Fruit fly (Drosophila melanogaster) whole organism, embryonic: ENCODE data around the gene kat80.

Source experiments
- CG11696 ChIP-seq: fragments of 200-800 bp; sonication (Bioruptor generic); IDR thresholded peaks from 2 replicates; pipeline ENCODE4 v1.3.6; 2022; ENCODE audit warnings: missing biosample characterization, missing genetic modification characterization
- CG13775 ChIP-seq: fragments of 200-800 bp; sonication (Bioruptor generic); optimal IDR thresholded peaks from 3 replicates; lab custom pipeline; 2017; ENCODE audit warnings: missing biosample characterization, mild to moderate bottlenecking, missing genetic modification characterization
- CG14860 ChIP-seq: fragments of 200-800 bp; sonication (Bioruptor generic); IDR thresholded peaks from 3 replicates; pipeline ENCODE4 v1.3.6; 2022; ENCODE audit warnings: missing biosample characterization, missing genetic modification characterization; ENCODE audit not compliant: partially characterized antibody
- CG17385 ChIP-seq: fragments of 200-800 bp; sonication (Bioruptor generic); optimal IDR thresholded peaks from 3 replicates; lab custom pipeline; 2018; ENCODE audit warnings: missing biosample characterization, mild to moderate bottlenecking, missing genetic modification characterization
- CG17568 ChIP-seq: fragments of 200-800 bp; sonication (Bioruptor generic); optimal IDR thresholded peaks from 2 replicates; lab custom pipeline; 2018; ENCODE audit warnings: missing biosample characterization, mild to moderate bottlenecking, missing genetic modification characterization, moderate library complexity
- CG18476 ChIP-seq: fragments of 200-800 bp; sonication (Bioruptor generic); optimal IDR thresholded peaks from 2 replicates; lab custom pipeline; 2016; ENCODE audit warnings: missing biosample characterization, mild to moderate bottlenecking, missing genetic modification characterization
- CG18764 ChIP-seq: fragments of 200-800 bp; sonication (Bioruptor generic); optimal IDR thresholded peaks from 3 replicates; lab custom pipeline; 2016; ENCODE audit warnings: missing biosample characterization, missing genetic modification characterization
- CG30431 ChIP-seq: fragments of 200-800 bp; sonication (Bioruptor generic); optimal IDR thresholded peaks from 2 replicates; lab custom pipeline; 2017; ENCODE audit warnings: missing biosample characterization, missing genetic modification characterization
- CG3163 ChIP-seq: fragments of 200-800 bp; sonication (Bioruptor generic); optimal IDR thresholded peaks from 3 replicates; lab custom pipeline; 2016; ENCODE audit warnings: missing biosample characterization, missing genetic modification characterization
- CG34376 ChIP-seq: fragments of 200-800 bp; sonication (Bioruptor generic); optimal IDR thresholded peaks from 2 replicates; lab custom pipeline; 2018; ENCODE audit warnings: missing biosample characterization, mild to moderate bottlenecking, missing genetic modification characterization
- CG34422 ChIP-seq: fragments of 200-800 bp; sonication (Bioruptor generic); IDR thresholded peaks from 3 replicates; pipeline ENCODE4 v1.3.6; 2022; ENCODE audit warnings: missing biosample characterization, missing genetic modification characterization
- CG4707 ChIP-seq: fragments of 200-800 bp; sonication (Bioruptor generic); optimal IDR thresholded peaks from 2 replicates; lab custom pipeline; 2018; ENCODE audit warnings: missing biosample characterization, mild to moderate bottlenecking, missing genetic modification characterization, moderate library complexity
- CG4854 ChIP-seq: fragments of 200-800 bp; sonication (Bioruptor generic); optimal IDR thresholded peaks from 2 replicates; lab custom pipeline; 2016; ENCODE audit warnings: missing biosample characterization, missing genetic modification characterization, inconsistent platforms
- CG6654 ChIP-seq: fragments of 200-800 bp; sonication (Bioruptor generic); optimal IDR thresholded peaks from 2 replicates; lab custom pipeline; 2017; ENCODE audit warnings: missing biosample characterization, mild to moderate bottlenecking, missing genetic modification characterization
- CG6683 ChIP-seq: fragments of 200-800 bp; sonication (Bioruptor generic); optimal IDR thresholded peaks from 2 replicates; lab custom pipeline; 2017; ENCODE audit warnings: missing biosample characterization, mild to moderate bottlenecking, missing genetic modification characterization, missing genetic modification reagents
- CG6854 ChIP-seq: fragments of 200-800 bp; sonication (Bioruptor generic); optimal IDR thresholded peaks from 3 replicates; lab custom pipeline; 2017; ENCODE audit warnings: missing biosample characterization, mild to moderate bottlenecking, missing genetic modification characterization
- CG8089 ChIP-seq: fragments of 200-800 bp; sonication (Bioruptor generic); optimal IDR thresholded peaks from 3 replicates; lab custom pipeline; 2016; ENCODE audit warnings: missing biosample characterization, missing genetic modification characterization
- CG9437 ChIP-seq: fragments of 200-800 bp; sonication (Bioruptor generic); optimal IDR thresholded peaks from 2 replicates; lab custom pipeline; 2018; ENCODE audit warnings: missing biosample characterization, mild to moderate bottlenecking, missing genetic modification characterization
- CG9609 ChIP-seq: fragments of 200-800 bp; sonication (Bioruptor generic); optimal IDR thresholded peaks from 3 replicates; lab custom pipeline; 2016; ENCODE audit warnings: missing biosample characterization, missing genetic modification characterization
- Dad ChIP-seq: fragments of 200-800 bp; sonication (Bioruptor generic); optimal IDR thresholded peaks from 3 replicates; lab custom pipeline; 2016; ENCODE audit warnings: missing biosample characterization, missing genetic modification characterization
- Deaf1 ChIP-seq: fragments of 200-800 bp; optimal IDR thresholded peaks from 3 replicates; lab custom pipeline; 2019; ENCODE audit warnings: missing biosample characterization, mild to moderate bottlenecking, missing genetic modification characterization, moderate library complexity
- Dek ChIP-seq: fragments of 200-800 bp; sonication (Bioruptor generic); optimal IDR thresholded peaks from 3 replicates; lab custom pipeline; 2019; ENCODE audit warnings: missing biosample characterization, mild to moderate bottlenecking, missing genetic modification characterization, moderate library complexity
- Dll ChIP-seq: fragments of 200-800 bp; sonication (Bioruptor generic); IDR thresholded peaks from 4 replicates; pipeline ENCODE4 v1.3.6; 2022; ENCODE audit warnings: missing biosample characterization, missing genetic modification characterization; ENCODE audit not compliant: partially characterized antibody
- Doc2 ChIP-seq: fragments of 200-800 bp; sonication (Bioruptor generic); IDR thresholded peaks from 2 replicates; pipeline ENCODE4 v1.3.6; 2022; ENCODE audit warnings: missing biosample characterization, missing genetic modification characterization
- Fer2 ChIP-seq: fragments of 200-800 bp; sonication (Bioruptor generic); optimal IDR thresholded peaks from 2 replicates; lab custom pipeline; 2018; ENCODE audit warnings: missing biosample characterization, mild to moderate bottlenecking, missing genetic modification characterization, moderate library complexity
- MBD-R2 ChIP-seq: fragments of 200-800 bp; sonication (Bioruptor generic); IDR thresholded peaks from 2 replicates; pipeline ENCODE4 v1.3.6; 2022; ENCODE audit warnings: missing biosample characterization, missing genetic modification characterization
- Mrtf ChIP-seq: fragments of 200-800 bp; sonication (Bioruptor generic); IDR thresholded peaks from 3 replicates; pipeline ENCODE4 v1.3.6; 2022; ENCODE audit warnings: missing biosample characterization, missing genetic modification characterization
- Nf-YC ChIP-seq: fragments of 200-800 bp; optimal IDR thresholded peaks from 3 replicates; lab custom pipeline; 2019; ENCODE audit warnings: missing biosample characterization, mild to moderate bottlenecking, missing genetic modification characterization, moderate library complexity
- PHDP ChIP-seq: fragments of 200-800 bp; sonication (Bioruptor generic); optimal IDR thresholded peaks from 3 replicates; lab custom pipeline; 2018; ENCODE audit warnings: missing biosample characterization, mild to moderate bottlenecking, missing genetic modification characterization, moderate library complexity
- Pdp1 ChIP-seq, 2 experiments: fragments of 200-800 bp; sonication (Bioruptor generic); optimal IDR thresholded peaks; 3 replicates each; lab custom pipeline; 2016; ENCODE audit warnings: missing biosample characterization in 2 of 2, missing genetic modification characterization in 2 of 2, mild to moderate bottlenecking in 1 of 2, moderate library complexity in 1 of 2
- bcd ChIP-seq: fragments of 200-800 bp; sonication (Bioruptor generic); optimal IDR thresholded peaks from 2 replicates; lab custom pipeline; 2017; ENCODE audit warnings: missing biosample characterization, mild to moderate bottlenecking, missing genetic modification characterization
- ci ChIP-seq: fragments of 200-800 bp; sonication (Bioruptor generic); IDR thresholded peaks from 3 replicates; pipeline ENCODE4 v1.3.6; 2022; ENCODE audit warnings: missing biosample characterization, missing genetic modification characterization
- corto ChIP-seq: fragments of 200-800 bp; sonication (Bioruptor generic); optimal IDR thresholded peaks from 2 replicates; lab custom pipeline; 2016; ENCODE audit warnings: missing biosample characterization, mild to moderate bottlenecking, missing genetic modification characterization, moderate library complexity
- crc ChIP-seq: fragments of 200-800 bp; sonication (Bioruptor generic); optimal IDR thresholded peaks from 2 replicates; lab custom pipeline; 2016; ENCODE audit warnings: missing biosample characterization, missing genetic modification characterization
- croc ChIP-seq: fragments of 200-800 bp; sonication (Bioruptor generic); conservative IDR thresholded peaks from 3 replicates; pipeline ENCODE4 v1.3.6; 2022; ENCODE audit warnings: missing biosample characterization, missing genetic modification characterization
- dysf ChIP-seq: fragments of 200-800 bp; sonication (Bioruptor generic); IDR thresholded peaks from 3 replicates; pipeline ENCODE4 v1.3.6; 2022; ENCODE audit warnings: missing biosample characterization, missing genetic modification characterization
- gfzf ChIP-seq: fragments of 200-800 bp; sonication (Bioruptor generic); optimal IDR thresholded peaks from 2 replicates; lab custom pipeline; 2016; ENCODE audit warnings: missing biosample characterization, mild to moderate bottlenecking, missing genetic modification characterization, moderate library complexity
- gro ChIP-seq: fragments of 200-800 bp; sonication (Bioruptor generic); optimal IDR thresholded peaks from 2 replicates; lab custom pipeline; 2016; ENCODE audit warnings: missing biosample characterization, missing genetic modification characterization
- ham ChIP-seq: fragments of 200-800 bp; sonication (Bioruptor generic); IDR thresholded peaks from 2 replicates; pipeline ENCODE4 v1.3.6; 2022; ENCODE audit warnings: missing biosample characterization, missing genetic modification characterization
- jing ChIP-seq: fragments of 200-800 bp; sonication (Bioruptor generic); optimal IDR thresholded peaks from 2 replicates; lab custom pipeline; 2018; ENCODE audit warnings: missing biosample characterization, mild to moderate bottlenecking, missing genetic modification characterization
- kni ChIP-seq: fragments of 200-800 bp; sonication (Bioruptor generic); optimal IDR thresholded peaks from 3 replicates; lab custom pipeline; 2017; ENCODE audit warnings: mild to moderate bottlenecking, missing biosample characterization, missing genetic modification reagents, missing genetic modification characterization
- lab ChIP-seq: fragments of 200-800 bp; sonication (Bioruptor generic); optimal IDR thresholded peaks from 3 replicates; lab custom pipeline; 2017; ENCODE audit warnings: missing biosample characterization, missing genetic modification characterization, mild to moderate bottlenecking, moderate library complexity, missing genetic modification reagents
- peb ChIP-seq: fragments of 200-800 bp; sonication (Bioruptor generic); IDR thresholded peaks from 2 replicates; pipeline ENCODE4 v1.3.6; 2022; ENCODE audit warnings: missing biosample characterization, missing genetic modification characterization
- sisA ChIP-seq: fragments of 200-800 bp; sonication (Bioruptor generic); IDR thresholded peaks from 2 replicates; pipeline ENCODE4 v1.3.6; 2022; ENCODE audit warnings: missing biosample characterization, missing genetic modification characterization
- slou ChIP-seq: fragments of 200-800 bp; sonication (Bioruptor generic); optimal IDR thresholded peaks from 3 replicates; lab custom pipeline; 2016; ENCODE audit warnings: missing biosample characterization, missing genetic modification characterization
- sqz ChIP-seq: fragments of 200-800 bp; sonication (Bioruptor generic); optimal IDR thresholded peaks from 3 replicates; lab custom pipeline; 2018; ENCODE audit warnings: missing biosample characterization, mild to moderate bottlenecking, missing genetic modification characterization
- tna ChIP-seq: fragments of 200-800 bp; sonication (Bioruptor generic); IDR thresholded peaks from 2 replicates; pipeline ENCODE4 v1.3.6; 2022; ENCODE audit warnings: missing biosample characterization, missing genetic modification characterization; ENCODE audit not compliant: partially characterized antibody
- usp ChIP-seq: fragments of >200 bp; optimal IDR thresholded peaks from 2 replicates; lab custom pipeline; 2017; ENCODE audit warnings: missing biosample characterization, missing genetic modification characterization
- wek ChIP-seq: fragments of 200-800 bp; sonication (Bioruptor generic); optimal IDR thresholded peaks from 3 replicates; lab custom pipeline; 2018; ENCODE audit warnings: missing biosample characterization, mild to moderate bottlenecking, missing genetic modification characterization, moderate library complexity

Gene kat80

dm6 chrX:16296423-16297292 lies 20.7 kb upstream of the kat80 start, which contains the start of gene CG3632 (continued):
- TF ChIP-seq CG17568 = no peak
- no peak for TF ChIP-seq CG30431 (GFP tag; lab: Kevin White, UChicago)
- peak; percentile 82 for TF ChIP-seq CG14860 (GFP tag; lab: Robert Waterston, UW)
- TF ChIP-seq bcd (GFP tag; lab: Kevin White, UChicago) = no peak
- TF ChIP-seq tna (GFP tag; lab: Robert Waterston, UW) = peak; percentile 73
- TF ChIP-seq usp (GFP tag; lab: Kevin White, UChicago) = no peak
- peak; percentile 29 for TF ChIP-seq Pdp1 (GFP tag; optimal IDR thresholded peaks at IDR 0.05; lab: Kevin White, UChicago)
- peak; percentile 6 for TF ChIP-seq CG18764 (GFP tag; lab: Kevin White, UChicago)
- no peak for TF ChIP-seq CG6854 (GFP tag; lab: Kevin White, UChicago)
- no peak for TF ChIP-seq CG11696
- no peak for TF ChIP-seq CG17385 (GFP tag; lab: Kevin White, UChicago)
- TF ChIP-seq MBD-R2 = peak; percentile 83
- no peak for TF ChIP-seq kni (GFP tag; lab: Kevin White, UChicago)
- no peak for TF ChIP-seq wek
- TF ChIP-seq ham (GFP tag; lab: Robert Waterston, UW) = no peak
- TF ChIP-seq CG18476 (GFP tag; lab: Kevin White, UChicago) = no peak
- peak; percentile 18 for TF ChIP-seq CG3163 (GFP tag; lab: Kevin White, UChicago)
- TF ChIP-seq Dll (GFP tag; lab: Robert Waterston, UW) = peak; percentile 65; the same call in 3 of the 4 replicates
- TF ChIP-seq CG4854 (GFP tag; lab: Kevin White, UChicago) = no peak
- TF ChIP-seq Mrtf (GFP tag; lab: Robert Waterston, UW) = no peak
- TF ChIP-seq Deaf1 (tag; lab: Kevin White, UChicago) = no peak
- no peak for TF ChIP-seq lab
- TF ChIP-seq gfzf (GFP tag; lab: Kevin White, UChicago) = peak; percentile 21
- TF ChIP-seq crc (GFP tag; lab: Kevin White, UChicago) = no peak
- TF ChIP-seq gro = peak; percentile 64
- no peak for TF ChIP-seq CG8089
- TF ChIP-seq CG6654 (GFP tag; lab: Kevin White, UChicago) = no peak
- TF ChIP-seq Dad (GFP tag; lab: Kevin White, UChicago) = peak; percentile 55
- no peak; the same call in 2 of the 3 replicates for TF ChIP-seq ci (GFP tag; lab: Robert Waterston, UW)
- no peak for TF ChIP-seq Dek (tag; lab: Kevin White, UChicago)
- no peak for TF ChIP-seq CG6683
- TF ChIP-seq croc (GFP tag; lab: Robert Waterston, UW) = no peak
- TF ChIP-seq CG13775 (GFP tag; lab: Kevin White, UChicago) = peak; percentile 2
- no peak for TF ChIP-seq sisA (GFP tag; lab: Robert Waterston, UW)
- TF ChIP-seq CG34422 (GFP tag; lab: Robert Waterston, UW) = 0 out of 3 replicates have a peak, but pooled peaks have one; percentile 10
- TF ChIP-seq CG9609 (GFP tag; lab: Kevin White, UChicago) = peak; percentile 49
- TF ChIP-seq corto (GFP tag; lab: Kevin White, UChicago) = no peak
- peak; percentile 37 for TF ChIP-seq CG34376 (GFP tag; lab: Kevin White, UChicago)
- no peak for TF ChIP-seq jing (GFP tag; lab: Kevin White, UChicago)
- no peak for TF ChIP-seq Doc2 (GFP tag; lab: Robert Waterston, UW)
- no peak for TF ChIP-seq CG9437 (GFP tag; lab: Kevin White, UChicago)
- TF ChIP-seq sqz (GFP tag; lab: Kevin White, UChicago) = no peak
- no peak for TF ChIP-seq CG4707 (GFP tag; lab: Kevin White, UChicago)
- TF ChIP-seq Nf-YC = peak; percentile 53
- no peak for TF ChIP-seq PHDP (tag; lab: Kevin White, UChicago)
- TF ChIP-seq slou (GFP tag; lab: Kevin White, UChicago) = no peak
- TF ChIP-seq peb (GFP tag; lab: Robert Waterston, UW) = no peak
- no peak for TF ChIP-seq dysf (GFP tag; lab: Robert Waterston, UW)
- no peak for TF ChIP-seq Fer2 (tag; lab: Kevin White, UChicago)
